Worm (Caenorhabditis elegans): ENCODE data around the gene hal-2.

Gene hal-2

ce11 chrIII:10123586-10124233 is 35.0 kb upstream of the hal-2 start, which contains the start of gene ttll-4 (continued):
- TF ChIP-seq cey-2 (tag; optimal IDR thresholded peaks at IDR 0.05; ENCODE audit: borderline replicate concordance, insufficient read depth) (no peak), skn-1 (tag; optimal IDR thresholded peaks at IDR 0.05) (no peak)

ce11 chrIII:10120076-10120831 is 31.5 kb upstream of the hal-2 start, which contains the start of the genes gtf-2H3 and ham-3:
TSS of gene gtf-2H3 (minus strand) at chrIII:10120148.
TSS of gene ham-3 (plus strand) at chrIII:10120781.
- TF ChIP-seq dmd-6 (GFP tag; IDR thresholded peaks at IDR 0.05) (no peak), nhr-6 (tag; optimal IDR thresholded peaks at IDR 0.05) (no peak), nhr-28 (tag; optimal IDR thresholded peaks at IDR 0.05) (no peak), spr-3 (GFP tag; optimal IDR thresholded peaks at IDR 0.05) (no peak), dmd-9 (GFP tag; IDR thresholded peaks at IDR 0.05) (no peak), fkh-10 (GFP tag; optimal IDR thresholded peaks at IDR 0.05) (no peak), ceh-28 (tag; optimal IDR thresholded peaks at IDR 0.05) (peak; percentile 65), lsy-2 (tag; optimal IDR thresholded peaks at IDR 0.05) (peak in 1 of 2 experiments; percentile 25), mes-2 (tag; optimal IDR thresholded peaks at IDR 0.05; ENCODE audit: poor library complexity, severe bottlenecking) (peak; percentile 65), ceh-62 (tag; optimal IDR thresholded peaks at IDR 0.05) (no peak)

ce11 chrIII:10118818-10119217 is 30.1 kb upstream of the hal-2 start, which contains the start of gene ZK1128.3:
TSS of gene ZK1128.3 (minus strand) at chrIII:10118918.
- TF ChIP-seq zip-2 (tag; optimal IDR thresholded peaks at IDR 0.05) (no peak), nhr-6 (tag; optimal IDR thresholded peaks at IDR 0.05) (no peak), F10B5.3 (tag; optimal IDR thresholded peaks at IDR 0.05) (no peak), ceh-32 (tag; optimal IDR thresholded peaks at IDR 0.05; ENCODE audit: poor library complexity) (no peak), dve-1 (tag; optimal IDR thresholded peaks at IDR 0.05; ENCODE audit: insufficient read depth) (no peak), ceh-28 (tag; optimal IDR thresholded peaks at IDR 0.05) (no peak), Y48G9A.11 (GFP tag; IDR thresholded peaks at IDR 0.05) (no peak), nhr-48 (tag; optimal IDR thresholded peaks at IDR 0.05) (no peak), nhr-102 (tag; optimal IDR thresholded peaks at IDR 0.05) (no peak), spr-1 (tag; optimal IDR thresholded peaks at IDR 0.05) (no peak), attf-4 (tag; optimal IDR thresholded peaks at IDR 0.05) (no peak), lin-1 (GFP tag; IDR thresholded peaks at IDR 0.05) (no peak), ceh-44 (GFP tag; IDR thresholded peaks at IDR 0.05) (no peak), ZK546.5 (tag; optimal IDR thresholded peaks at IDR 0.05) (no peak), mdl-1 (tag; optimal IDR thresholded peaks at IDR 0.05) (no peak)

- TF ChIP-seq dpl-1 (GFP tag; optimal IDR thresholded peaks at IDR 0.05) (peak; percentile 33), dve-1 (tag; optimal IDR thresholded peaks at IDR 0.05; ENCODE audit: insufficient read depth) (peak; percentile 9), mes-2 (tag; optimal IDR thresholded peaks at IDR 0.05; ENCODE audit: poor library complexity, severe bottlenecking) (peak; percentile 45), gei-8 (GFP tag; optimal IDR thresholded peaks at IDR 0.05) (no peak), jun-1 (tag; optimal IDR thresholded peaks at IDR 0.05) (no peak), lsy-2 (tag; optimal IDR thresholded peaks at IDR 0.05) (peak in 1 of 2 experiments; percentile 68), aha-1 (tag) (no peak), Y5F2A.4 (GFP tag; optimal IDR thresholded peaks at IDR 0.05) (no peak), snpc-1.2 (GFP tag; IDR thresholded peaks at IDR 0.05) (no peak), hmg-1.1 (GFP tag; IDR thresholded peaks at IDR 0.05) (0 out of 2 replicates have a peak, but pooled peaks have one; percentile 13), ztf-7 (tag; optimal IDR thresholded peaks at IDR 0.05) (no peak), nhr-48 (tag; optimal IDR thresholded peaks at IDR 0.05) (no peak), hlh-11 (tag; optimal IDR thresholded peaks at IDR 0.05) (no peak), nhr-10 (tag; optimal IDR thresholded peaks at IDR 0.05) (no peak), arid-1 (GFP tag; conservative IDR thresholded peaks at IDR 0.05) (no peak), lin-1 (GFP tag; IDR thresholded peaks at IDR 0.05) (no peak), R02D3.7 (tag; optimal IDR thresholded peaks at IDR 0.05) (peak; percentile 61)
These were observed 25.9 kb upstream of the hal-2 start, which contains the start of the genes ZK1128.1 and mett-10 for ce11 chrIII:10114662-10115061. TSS of gene ZK1128.1 (minus strand) at chrIII:10114760. TSS of gene mett-10 (plus strand) at chrIII:10115036.
